Worm (Caenorhabditis elegans): ENCODE results near the gene rpb-6.

The rpb-6 gene

ce11 chrII:10543457-10544137 is 35.6 kb upstream of the rpb-6 start (continued):
- TF ChIP-seq repo-1 (tag; optimal IDR thresholded peaks at IDR 0.05), result peak; percentile 76
- peak; percentile 38; the same call in 1 of the 2 replicates for TF ChIP-seq dox-1 (GFP tag; IDR thresholded peaks at IDR 0.05)
- no peak for TF ChIP-seq snpc-3.4 (tag; optimal IDR thresholded peaks at IDR 0.05)
- no peak for TF ChIP-seq dpff-1 (tag; optimal IDR thresholded peaks at IDR 0.05)
- 0 out of 2 replicates have a peak, but pooled peaks have one; percentile 58 for TF ChIP-seq hlh-26 (GFP tag; conservative IDR thresholded peaks at IDR 0.05)
- TF ChIP-seq fkh-3 (tag; optimal IDR thresholded peaks at IDR 0.05), result no peak
- TF ChIP-seq Y67H2A.10 (GFP tag; conservative IDR thresholded peaks at IDR 0.05), result no peak
- no peak for TF ChIP-seq mxl-1 (tag; optimal IDR thresholded peaks at IDR 0.05)
- TF ChIP-seq madf-8 (GFP tag; conservative IDR thresholded peaks at IDR 0.05), result no peak
- TF ChIP-seq cebp-2 (GFP tag; IDR thresholded peaks at IDR 0.05), result 0 out of 2 replicates have a peak, but pooled peaks have one; percentile 73
- no peak for TF ChIP-seq Y53F4B.3 (GFP tag; IDR thresholded peaks at IDR 0.05)
- TF ChIP-seq hlh-12 (tag; optimal IDR thresholded peaks at IDR 0.05), result no peak
- TF ChIP-seq ztf-28 (GFP tag; IDR thresholded peaks at IDR 0.05), result peak; percentile 40; the same call in 1 of the 2 replicates
- no peak for TF ChIP-seq ztf-6 (GFP tag; IDR thresholded peaks at IDR 0.05)
- TF ChIP-seq F22D6.2 (tag; optimal IDR thresholded peaks at IDR 0.05), result no peak
- no peak for TF ChIP-seq egrh-3 (GFP tag; IDR thresholded peaks at IDR 0.05)
- TF ChIP-seq F52B5.7 (tag; optimal IDR thresholded peaks at IDR 0.05), result peak; percentile 60
- TF ChIP-seq bed-1 (GFP tag; IDR thresholded peaks at IDR 0.05), result peak; percentile 14; the same call in 1 of the 2 replicates
- peak; percentile 39 for TF ChIP-seq ztf-26 (tag; optimal IDR thresholded peaks at IDR 0.05)
- no peak for TF ChIP-seq zfh-2 (GFP tag; conservative IDR thresholded peaks at IDR 0.05)
- peak; percentile 31 for TF ChIP-seq attf-5 (GFP tag; optimal IDR thresholded peaks at IDR 0.05)
- no peak for TF ChIP-seq lir-1 (GFP tag; conservative IDR thresholded peaks at IDR 0.05)

- TF ChIP-seq Y53G8AR.9 (GFP tag; conservative IDR thresholded peaks at IDR 0.05) (peak; percentile 44), ets-4 (GFP tag; optimal IDR thresholded peaks at IDR 0.05) (peak; percentile 19), zfh-2 (GFP tag; conservative IDR thresholded peaks at IDR 0.05) (peak; percentile 19; the same call in 1 of the 2 replicates), akir-1 (GFP tag; optimal IDR thresholded peaks at IDR 0.05) (peak; percentile 1), nfyb-1 (GFP tag; IDR thresholded peaks at IDR 0.05) (peak; percentile 59; the same call in 1 of the 2 replicates), ztf-18 (tag; optimal IDR thresholded peaks at IDR 0.05) (no peak), bed-1 (GFP tag; IDR thresholded peaks at IDR 0.05) (0 out of 2 replicates have a peak, but pooled peaks have one; percentile 26), lin-35 (GFP tag; optimal IDR thresholded peaks at IDR 0.05) (peak in 1 of 3 experiments; percentile 23), madf-3 (GFP tag; IDR thresholded peaks at IDR 0.05) (0 out of 2 replicates have a peak, but pooled peaks have one; percentile 34), madf-6 (GFP tag; IDR thresholded peaks at IDR 0.05) (no peak), cebp-1 (GFP tag; IDR thresholded peaks at IDR 0.05) (0 out of 2 replicates have a peak, but pooled peaks have one; percentile 9), cebp-1 (tag; optimal IDR thresholded peaks at IDR 0.05) (peak; percentile 35), B0336.3 (GFP tag; IDR thresholded peaks at IDR 0.05) (peak; percentile 9; the same call in 1 of the 2 replicates), lir-1 (GFP tag; conservative IDR thresholded peaks at IDR 0.05) (no peak; the same call in 1 of the 2 replicates), ztf-6 (GFP tag; IDR thresholded peaks at IDR 0.05) (no peak), K11D2.4 (GFP tag; IDR thresholded peaks at IDR 0.05) (peak; percentile 13; the same call in 1 of the 2 replicates), ceh-58 (GFP tag; IDR thresholded peaks at IDR 0.05) (no peak)
These were observed 34.7 kb upstream of the rpb-6 start for ce11 chrII:10544374-10544908.

- no peak for TF ChIP-seq madf-10 (tag; optimal IDR thresholded peaks at IDR 0.05)
- peak; percentile 6 for TF ChIP-seq lsl-1 (GFP tag; optimal IDR thresholded peaks at IDR 0.05)
- no peak for TF ChIP-seq nhr-179 (tag; optimal IDR thresholded peaks at IDR 0.05)
- TF ChIP-seq chd-7 (tag; optimal IDR thresholded peaks at IDR 0.05), result no peak
- TF ChIP-seq dpff-1 (tag; optimal IDR thresholded peaks at IDR 0.05), result no peak
- TF ChIP-seq ama-1 (optimal IDR thresholded peaks at IDR 0.05), result peak; percentile 93
- no peak for TF ChIP-seq ama-1 (GFP tag; optimal IDR thresholded peaks at IDR 0.05)
- TF ChIP-seq ztf-6 (GFP tag; IDR thresholded peaks at IDR 0.05), result 0 out of 2 replicates have a peak, but pooled peaks have one; percentile 48
- TF ChIP-seq let-607 (tag; optimal IDR thresholded peaks at IDR 0.05), result peak in 1 of 2 experiments; percentile 2
- peak; percentile 61; the same call in 1 of the 2 replicates for TF ChIP-seq Y79H2A.3 (GFP tag; conservative IDR thresholded peaks at IDR 0.05)
- TF ChIP-seq egrh-3 (GFP tag; IDR thresholded peaks at IDR 0.05), result no peak
- TF ChIP-seq gei-17 (GFP tag; optimal IDR thresholded peaks at IDR 0.05), result no peak
- TF ChIP-seq C06A6.2 (GFP tag; conservative IDR thresholded peaks at IDR 0.05), result no peak
- TF ChIP-seq lin-26 (GFP tag; IDR thresholded peaks at IDR 0.05), result 0 out of 2 replicates have a peak, but pooled peaks have one; percentile 52
These were observed 34.0 kb upstream of the rpb-6 start for ce11 chrII:10545213-10545612.

Data from whole organism, young adult.